Fruit fly (Drosophila melanogaster) whole organism: ENCODE data around the gene Cyt-c1L.

Experiments used
- CG8478 ChIP-seq: fragments of >200 bp; optimal IDR thresholded peaks from 2 replicates; lab custom pipeline; 2018; ENCODE audit warnings: inconsistent platforms
- Dll ChIP-seq: fragments of >200 bp; optimal IDR thresholded peaks from 2 replicates; lab custom pipeline; 2017
- pan ChIP-seq: fragments of >200 bp; optimal IDR thresholded peaks from 2 replicates; lab custom pipeline; 2017
- usp ChIP-seq: fragments of >200 bp; optimal IDR thresholded peaks from 2 replicates; lab custom pipeline; 2017; ENCODE audit warnings: missing biosample characterization, missing genetic modification characterization, mixed read lengths

DNA sequence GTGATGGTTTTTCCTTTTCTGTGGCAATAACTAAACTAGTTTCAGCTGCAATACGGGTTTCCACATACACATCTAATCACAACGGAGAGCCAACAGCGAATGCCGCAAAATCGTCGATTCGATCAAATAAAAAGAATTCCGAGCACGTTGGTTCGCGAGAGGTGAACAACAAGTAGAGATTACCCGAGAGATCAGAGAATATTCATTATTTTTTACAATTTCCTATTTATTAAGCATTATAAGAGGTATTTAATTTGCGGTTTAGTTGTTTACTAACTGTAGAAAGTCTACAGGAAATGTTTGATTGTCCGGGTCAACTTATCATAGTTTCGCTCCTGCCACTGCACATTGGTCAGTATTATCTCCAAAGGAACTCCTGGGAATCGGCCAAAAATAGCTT lies 34.7 kb upstream of the Cyt-c1L start, which contains the start of gene CG11951:
- TF ChIP-seq Dll (lab: Kevin White, UChicago) (no peak), pan (lab: Kevin White, UChicago) (no peak), usp (GFP tag; lab: Kevin White, UChicago) (no peak), CG8478 (lab: Kevin White, UChicago) (no peak)
